Fruit fly (Drosophila melanogaster) whole organism, embryonic: ENCODE measurements around the gene CG43618.

Experiments
- Asciz ChIP-seq: fragments of 200-800 bp; sonication (Bioruptor generic); optimal IDR thresholded peaks from 2 replicates; lab custom pipeline; 2017; ENCODE audit warnings: missing biosample characterization, mild to moderate bottlenecking, missing genetic modification characterization, missing genetic modification reagents
- Atf-2 ChIP-seq: fragments of 200-800 bp; sonication (Bioruptor generic); optimal IDR thresholded peaks from 2 replicates; lab custom pipeline; 2016; ENCODE audit warnings: missing biosample characterization, missing genetic modification characterization
- Blimp-1 ChIP-seq: fragments of 200-800 bp; sonication (Bioruptor generic); optimal IDR thresholded peaks from 3 replicates; lab custom pipeline; 2018; ENCODE audit warnings: missing biosample characterization, missing genetic modification characterization, mild to moderate bottlenecking, moderate library complexity, missing genetic modification reagents
- CG10462 ChIP-seq: fragments of 200-800 bp; sonication (Bioruptor generic); optimal IDR thresholded peaks from 2 replicates; lab custom pipeline; 2016; ENCODE audit warnings: missing biosample characterization, missing genetic modification characterization
- CG11398 ChIP-seq: fragments of 200-800 bp; sonication (Bioruptor generic); optimal IDR thresholded peaks from 2 replicates; lab custom pipeline; 2016; ENCODE audit warnings: missing biosample characterization, missing genetic modification characterization
- CG11504 ChIP-seq: fragments of 200-800 bp; sonication (Bioruptor generic); optimal IDR thresholded peaks from 3 replicates; lab custom pipeline; 2019; ENCODE audit warnings: missing biosample characterization, mild to moderate bottlenecking, missing genetic modification characterization, moderate library complexity
- CG15696 ChIP-seq: fragments of 200-800 bp; sonication (Bioruptor generic); optimal IDR thresholded peaks from 2 replicates; lab custom pipeline; 2019; ENCODE audit warnings: missing biosample characterization, mild to moderate bottlenecking, missing genetic modification characterization, moderate library complexity
- CG1792 ChIP-seq: fragments of 200-800 bp; sonication (Bioruptor generic); optimal IDR thresholded peaks from 2 replicates; lab custom pipeline; 2016; ENCODE audit warnings: missing biosample characterization, missing genetic modification characterization
- CG2199 ChIP-seq: fragments of 200-800 bp; sonication (Bioruptor generic); IDR thresholded peaks from 3 replicates; pipeline ENCODE4 v1.3.6; 2022; ENCODE audit warnings: missing biosample characterization, missing genetic modification characterization
- CG3065 ChIP-seq: fragments of 200-800 bp; sonication (Bioruptor generic); optimal IDR thresholded peaks from 2 replicates; lab custom pipeline; 2016; ENCODE audit warnings: missing biosample characterization, missing genetic modification characterization
- CG31224 ChIP-seq: fragments of 200-800 bp; sonication (Bioruptor generic); IDR thresholded peaks from 2 replicates; pipeline ENCODE4 v1.3.6; 2022; ENCODE audit warnings: missing biosample characterization, missing genetic modification characterization
- CG31441 ChIP-seq: fragments of 200-800 bp; sonication (Bioruptor generic); IDR thresholded peaks from 2 replicates; pipeline ENCODE4 v1.3.6; 2022; ENCODE audit warnings: missing biosample characterization, missing genetic modification characterization
- CG4360 ChIP-seq: fragments of 200-800 bp; sonication (Bioruptor generic); IDR thresholded peaks from 2 replicates; pipeline ENCODE4 v1.3.6; 2022; ENCODE audit warnings: missing biosample characterization, missing genetic modification characterization
- CG6654 ChIP-seq: fragments of 200-800 bp; sonication (Bioruptor generic); optimal IDR thresholded peaks from 2 replicates; lab custom pipeline; 2017; ENCODE audit warnings: missing biosample characterization, mild to moderate bottlenecking, missing genetic modification characterization
- CG6765 ChIP-seq: fragments of 200-800 bp; sonication (Bioruptor generic); optimal IDR thresholded peaks from 3 replicates; lab custom pipeline; 2017; ENCODE audit warnings: missing biosample characterization, mild to moderate bottlenecking, missing genetic modification characterization
- CG7987 ChIP-seq: fragments of 200-800 bp; sonication (Bioruptor generic); optimal IDR thresholded peaks from 2 replicates; lab custom pipeline; 2018; ENCODE audit warnings: missing biosample characterization, mild to moderate bottlenecking, missing genetic modification characterization, moderate library complexity
- CG8944 ChIP-seq: fragments of 200-800 bp; sonication (Bioruptor generic); optimal IDR thresholded peaks from 3 replicates; lab custom pipeline; 2016; ENCODE audit warnings: missing biosample characterization, missing genetic modification characterization
- CG9817 ChIP-seq: fragments of 200-800 bp; sonication (Bioruptor generic); optimal IDR thresholded peaks from 2 replicates; lab custom pipeline; 2018; ENCODE audit warnings: missing biosample characterization, mild to moderate bottlenecking, missing genetic modification characterization, moderate library complexity
- CG9876 ChIP-seq: fragments of 200-800 bp; sonication (Bioruptor generic); optimal IDR thresholded peaks from 2 replicates; lab custom pipeline; 2016; ENCODE audit warnings: missing biosample characterization, missing genetic modification characterization
- Dek ChIP-seq: fragments of 200-800 bp; sonication (Bioruptor generic); optimal IDR thresholded peaks from 3 replicates; lab custom pipeline; 2019; ENCODE audit warnings: missing biosample characterization, mild to moderate bottlenecking, missing genetic modification characterization, moderate library complexity
- Dll ChIP-seq: fragments of 200-800 bp; sonication (Bioruptor generic); IDR thresholded peaks from 4 replicates; pipeline ENCODE4 v1.3.6; 2022; ENCODE audit warnings: missing biosample characterization, missing genetic modification characterization; ENCODE audit not compliant: partially characterized antibody
- Fer3 ChIP-seq: fragments of 200-800 bp; sonication (Bioruptor generic); optimal IDR thresholded peaks from 2 replicates; lab custom pipeline; 2018; ENCODE audit warnings: missing biosample characterization, mild to moderate bottlenecking, missing genetic modification characterization, moderate library complexity
- GATAe ChIP-seq: fragments of 200-800 bp; sonication (Bioruptor generic); conservative IDR thresholded peaks from 2 replicates; pipeline ENCODE4 v1.3.6; 2022; ENCODE audit warnings: missing biosample characterization, missing genetic modification characterization
- Gug ChIP-seq: fragments of 200-800 bp; sonication (Bioruptor generic); IDR thresholded peaks from 4 replicates; pipeline ENCODE4 v1.3.6; 2022; ENCODE audit warnings: missing biosample characterization, missing genetic modification characterization
- HmgZ ChIP-seq: fragments of 200-800 bp; sonication (Bioruptor generic); optimal IDR thresholded peaks from 2 replicates; lab custom pipeline; 2018; ENCODE audit warnings: missing biosample characterization, mild to moderate bottlenecking, missing genetic modification characterization
- Hmr ChIP-seq: fragments of 200-800 bp; sonication (Bioruptor generic); optimal IDR thresholded peaks from 3 replicates; lab custom pipeline; 2017; ENCODE audit warnings: mild to moderate bottlenecking, missing biosample characterization, missing genetic modification reagents, missing genetic modification characterization
- Hsf ChIP-seq: fragments of 200-800 bp; sonication (Bioruptor generic); optimal IDR thresholded peaks from 3 replicates; lab custom pipeline; 2016; ENCODE audit warnings: missing biosample characterization, missing genetic modification characterization
- Jarid2 ChIP-seq: fragments of 200-800 bp; sonication (Bioruptor generic); optimal IDR thresholded peaks from 3 replicates; lab custom pipeline; 2017; ENCODE audit warnings: mild to moderate bottlenecking, missing biosample characterization, missing genetic modification reagents, missing genetic modification characterization
- Sox100B ChIP-seq: fragments of 200-800 bp; sonication (Bioruptor generic); optimal IDR thresholded peaks from 3 replicates; lab custom pipeline; 2018; ENCODE audit warnings: missing biosample characterization, mild to moderate bottlenecking, missing genetic modification characterization
- ase ChIP-seq: fragments of 200-800 bp; sonication (Bioruptor generic); IDR thresholded peaks from 3 replicates; pipeline ENCODE4 v1.3.6; 2022; ENCODE audit warnings: missing biosample characterization, missing genetic modification characterization
- bab2 ChIP-seq: fragments of 200-800 bp; sonication (Bioruptor generic); optimal IDR thresholded peaks from 2 replicates; lab custom pipeline; 2016; ENCODE audit warnings: missing biosample characterization, missing genetic modification characterization
- br ChIP-seq: fragments of >200 bp; optimal IDR thresholded peaks from 2 replicates; lab custom pipeline; 2017
- chm ChIP-seq: fragments of 200-800 bp; sonication (Bioruptor generic); IDR thresholded peaks from 2 replicates; pipeline ENCODE4 v1.3.6; 2022; ENCODE audit warnings: missing biosample characterization, missing genetic modification characterization
- danr ChIP-seq: fragments of 200-800 bp; sonication (Bioruptor generic); IDR thresholded peaks from 2 replicates; pipeline ENCODE4 v1.3.6; 2022; ENCODE audit warnings: missing biosample characterization, missing genetic modification characterization
- fu2 ChIP-seq: fragments of 200-800 bp; sonication (Bioruptor generic); optimal IDR thresholded peaks from 2 replicates; lab custom pipeline; 2016; ENCODE audit warnings: missing biosample characterization, missing genetic modification characterization
- grn ChIP-seq: fragments of 200-800 bp; sonication (Bioruptor generic); optimal IDR thresholded peaks from 3 replicates; lab custom pipeline; 2017; ENCODE audit warnings: missing biosample characterization, missing genetic modification characterization
- inv ChIP-seq: fragments of 200-800 bp; sonication (Bioruptor generic); IDR thresholded peaks from 2 replicates; pipeline ENCODE4 v1.3.6; 2022; ENCODE audit warnings: missing biosample characterization, missing genetic modification characterization; ENCODE audit not compliant: partially characterized antibody
- kni ChIP-seq: fragments of 200-800 bp; sonication (Bioruptor generic); optimal IDR thresholded peaks from 3 replicates; lab custom pipeline; 2017; ENCODE audit warnings: mild to moderate bottlenecking, missing biosample characterization, missing genetic modification reagents, missing genetic modification characterization
- lmd ChIP-seq: fragments of 200-800 bp; sonication (Bioruptor generic); IDR thresholded peaks from 2 replicates; pipeline ENCODE4 v1.3.6; 2022; ENCODE audit warnings: missing biosample characterization, missing genetic modification characterization
- phol ChIP-seq: fragments of 200-800 bp; sonication (Bioruptor generic); optimal IDR thresholded peaks from 3 replicates; lab custom pipeline; 2018; ENCODE audit warnings: missing biosample characterization, mild to moderate bottlenecking, missing genetic modification characterization, moderate library complexity
- scrt ChIP-seq: fragments of 200-800 bp; sonication (Bioruptor generic); optimal IDR thresholded peaks from 2 replicates; lab custom pipeline; 2018; ENCODE audit warnings: missing biosample characterization, mild to moderate bottlenecking, missing genetic modification characterization, moderate library complexity
- slbo ChIP-seq: fragments of 200-800 bp; sonication (Bioruptor generic); IDR thresholded peaks from 2 replicates; pipeline ENCODE4 v1.3.6; 2022; ENCODE audit warnings: missing biosample characterization, missing genetic modification characterization
- sr ChIP-seq: fragments of 200-800 bp; sonication (Bioruptor generic); IDR thresholded peaks from 3 replicates; pipeline ENCODE4 v1.3.6; 2022; ENCODE audit warnings: missing biosample characterization, missing genetic modification characterization
- tgo ChIP-seq: fragments of 200-800 bp; sonication (Bioruptor generic); IDR thresholded peaks from 3 replicates; pipeline ENCODE4 v1.3.6; 2022; ENCODE audit warnings: missing biosample characterization, missing genetic modification characterization
- ttk ChIP-seq: fragments of 200-800 bp; sonication (Bioruptor generic); IDR thresholded peaks from 2 replicates; pipeline ENCODE4 v2.1.2; 2022; ENCODE audit warnings: missing biosample characterization, missing genetic modification characterization
- unpg ChIP-seq: fragments of 200-800 bp; sonication (Bioruptor generic); optimal IDR thresholded peaks from 3 replicates; lab custom pipeline; 2018; ENCODE audit warnings: missing biosample characterization, mild to moderate bottlenecking, missing genetic modification characterization, moderate library complexity
- yki ChIP-seq: fragments of >200 bp; optimal IDR thresholded peaks from 3 replicates; lab custom pipeline; 2018
- zf30C ChIP-seq: fragments of 200-800 bp; sonication (Bioruptor generic); optimal IDR thresholded peaks from 3 replicates; lab custom pipeline; 2018; ENCODE audit warnings: missing biosample characterization, mild to moderate bottlenecking, missing genetic modification characterization
- zfh1 ChIP-seq: fragments of 200-800 bp; sonication (Bioruptor generic); IDR thresholded peaks from 3 replicates; pipeline ENCODE4 v1.3.6; 2022; ENCODE audit warnings: missing biosample characterization, missing genetic modification characterization

Gene CG43618

DNA sequence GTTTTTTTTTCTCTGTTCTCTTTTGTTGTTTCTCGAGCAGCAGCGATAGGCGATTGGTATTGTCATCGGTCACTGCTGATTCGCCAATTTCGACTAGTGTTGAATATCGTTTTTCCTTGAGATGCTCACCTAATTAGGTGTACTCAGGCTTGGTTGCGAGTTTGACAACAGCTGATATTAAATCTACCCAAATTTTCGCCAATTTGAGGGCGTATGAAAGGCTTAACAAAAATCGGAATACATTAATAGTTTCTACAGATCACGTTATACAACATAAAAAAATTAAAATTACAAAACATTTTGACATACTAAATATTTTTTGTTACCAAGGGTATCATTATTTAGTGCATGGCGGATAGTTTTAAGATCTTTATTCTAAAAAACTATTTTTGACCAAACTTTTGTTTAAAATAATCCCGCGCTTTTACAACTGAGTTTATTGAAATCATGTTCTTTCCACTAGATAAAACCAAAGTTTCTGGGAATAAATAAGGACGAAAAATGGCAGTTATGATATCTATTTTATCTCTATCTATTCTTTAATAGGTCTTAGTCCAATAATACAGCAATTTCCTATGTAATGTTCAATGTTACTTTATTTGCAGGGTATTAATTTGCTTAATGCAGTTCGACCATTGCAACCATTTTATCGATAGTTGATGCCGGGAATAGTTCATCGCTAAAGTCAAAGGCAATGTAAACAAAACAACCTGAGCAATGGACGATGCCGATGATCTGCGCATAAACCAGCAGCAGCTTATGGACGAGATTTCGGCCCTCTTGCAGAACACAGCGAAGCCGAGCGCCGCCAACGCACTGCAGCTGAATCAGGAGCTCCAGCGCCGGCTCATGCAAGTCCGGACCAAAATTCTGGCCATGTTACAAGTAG, 35.6 kb upstream of the CG43618 start, which contains the start of the genes CG10435 and Pbp95 (continued):
- TF ChIP-seq Blimp-1 (GFP tag; lab: Kevin White, UChicago) (no peak), CG8944 (peak; percentile 24), Sox100B (GFP tag; lab: Kevin White, UChicago) (no peak), ase (GFP tag; lab: Robert Waterston, UW) (0 out of 3 replicates have a peak, but pooled peaks have one; percentile 6), zfh1 (GFP tag; lab: Robert Waterston, UW) (peak; percentile 72), CG9876 (GFP tag; lab: Kevin White, UChicago) (no peak), CG11398 (GFP tag; lab: Kevin White, UChicago) (no peak), CG9817 (tag; lab: Kevin White, UChicago) (peak; percentile 42), Gug (GFP tag; lab: Robert Waterston, UW) (peak; percentile 70; the same call in 2 of the 4 replicates), Asciz (no peak), Hsf (GFP tag; lab: Kevin White, UChicago) (peak; percentile 49), kni (no peak), HmgZ (tag; lab: Kevin White, UChicago) (peak; percentile 54), CG2199 (no peak), Fer3 (peak; percentile 21), CG6654 (no peak), bab2 (GFP tag; lab: Kevin White, UChicago) (peak; percentile 63), danr (GFP tag; lab: Robert Waterston, UW) (no peak; the same call in 1 of the 2 replicates), CG3065 (GFP tag; lab: Kevin White, UChicago) (no peak), unpg (no peak), CG31224 (GFP tag; lab: Robert Waterston, UW) (peak; percentile 38; the same call in 1 of the 2 replicates), ttk (GFP tag; lab: Robert Waterston, UW) (no peak), scrt (GFP tag; lab: Kevin White, UChicago) (no peak), yki (no peak), phol (tag; lab: Kevin White, UChicago) (peak; percentile 33), Hmr (GFP tag; lab: Kevin White, UChicago) (peak; percentile 27), CG6765 (GFP tag; lab: Kevin White, UChicago) (no peak), zf30C (GFP tag; lab: Kevin White, UChicago) (no peak), tgo (peak; percentile 48; the same call in 2 of the 3 replicates), lmd (GFP tag; lab: Robert Waterston, UW) (peak; percentile 38; the same call in 1 of the 2 replicates), CG10462 (GFP tag; lab: Kevin White, UChicago) (no peak), fu2 (GFP tag; lab: Kevin White, UChicago) (peak; percentile 40), CG1792 (GFP tag; lab: Kevin White, UChicago) (no peak), sr (GFP tag; lab: Robert Waterston, UW) (0 out of 3 replicates have a peak, but pooled peaks have one; percentile 19), CG31441 (GFP tag; lab: Robert Waterston, UW) (no peak), chm (GFP tag; lab: Robert Waterston, UW) (0 out of 2 replicates have a peak, but pooled peaks have one; percentile 39), inv (peak; percentile 57), GATAe (GFP tag; lab: Robert Waterston, UW) (no peak), CG7987 (GFP tag; lab: Kevin White, UChicago) (peak; percentile 5), Jarid2 (no peak), Dll (GFP tag; lab: Robert Waterston, UW) (peak; percentile 80), CG15696 (no peak), slbo (GFP tag; lab: Robert Waterston, UW) (peak; percentile 78), Atf-2 (GFP tag; lab: Kevin White, UChicago) (peak; percentile 45), grn (GFP tag; lab: Kevin White, UChicago) (no peak), CG4360 (GFP tag; lab: Robert Waterston, UW) (no peak), Dek (tag; lab: Kevin White, UChicago) (no peak), br (lab: Kevin White, UChicago) (no peak), CG11504 (tag; lab: Kevin White, UChicago) (no peak)
